Worm (Caenorhabditis elegans) whole organism, L1 larva: ENCODE data around the gene npr-8.

Source experiments
- aly-2 ChIP-seq: fragments of 150-350 bp; optimal IDR thresholded peaks from 2 replicates; lab custom pipeline; 2014; ENCODE audit warnings: missing biosample characterization, missing genetic modification characterization
- elt-3 ChIP-seq, 6 experiments: fragments of 150-350 bp in 1 of 6; sonication (generic microtip); optimal IDR thresholded peaks; 2 replicates each; lab custom pipeline; 2017 to 2018; ENCODE audit warnings: missing biosample characterization in 6 of 6, missing genetic modification characterization in 6 of 6, inconsistent platforms in 1 of 6
- fos-1 ChIP-seq: fragments of 150-350 bp; optimal IDR thresholded peaks from 2 replicates; lab custom pipeline; 2014; ENCODE audit warnings: missing biosample characterization, missing genetic modification characterization
- lin-15B ChIP-seq: fragments of 150-350 bp; sonication (generic microtip); optimal IDR thresholded peaks from 3 replicates; lab custom pipeline; 2014; ENCODE audit warnings: missing biosample characterization, missing genetic modification characterization
- lir-3 ChIP-seq: sonication (generic microtip); optimal IDR thresholded peaks from 2 replicates; lab custom pipeline; 2016; ENCODE audit warnings: mild to moderate bottlenecking, missing genetic modification characterization, moderate library complexity, missing compliant biosample characterization; ENCODE audit not compliant: poor library complexity
- nhr-11 ChIP-seq: fragments of 150-350 bp; optimal IDR thresholded peaks from 2 replicates; lab custom pipeline; 2014; ENCODE audit warnings: missing biosample characterization, missing genetic modification characterization
- nhr-12 ChIP-seq: sonication (generic microtip); optimal IDR thresholded peaks from 2 replicates; lab custom pipeline; 2017; ENCODE audit warnings: missing biosample characterization, missing genetic modification characterization
- nhr-19 ChIP-seq: fragments of 200-800 bp; sonication (Bioruptor generic); conservative IDR thresholded peaks from 2 replicates; pipeline ENCODE4 v1.3.6; 2022; ENCODE audit warnings: missing genetic modification characterization, missing compliant biosample characterization
- nhr-47 ChIP-seq: sonication (generic microtip); optimal IDR thresholded peaks from 2 replicates; lab custom pipeline; 2016; ENCODE audit warnings: mild to moderate bottlenecking, missing genetic modification characterization, moderate library complexity, missing compliant biosample characterization
- nhr-76 ChIP-seq: sonication (generic microtip); optimal IDR thresholded peaks from 2 replicates; lab custom pipeline; 2017; ENCODE audit warnings: missing biosample characterization, missing genetic modification characterization
- rnt-1 ChIP-seq: sonication (generic microtip); optimal IDR thresholded peaks from 2 replicates; lab custom pipeline; 2016; ENCODE audit warnings: mild to moderate bottlenecking, missing genetic modification characterization, moderate library complexity, missing compliant biosample characterization
- unc-130 ChIP-seq: fragments of 150-350 bp; optimal IDR thresholded peaks from 2 replicates; lab custom pipeline; 2017; ENCODE audit warnings: missing biosample characterization, missing genetic modification characterization, inconsistent platforms
- ztf-4 ChIP-seq: fragments of 150-350 bp; optimal IDR thresholded peaks from 2 replicates; lab custom pipeline; 2014; ENCODE audit warnings: missing biosample characterization, missing genetic modification characterization

DNA sequence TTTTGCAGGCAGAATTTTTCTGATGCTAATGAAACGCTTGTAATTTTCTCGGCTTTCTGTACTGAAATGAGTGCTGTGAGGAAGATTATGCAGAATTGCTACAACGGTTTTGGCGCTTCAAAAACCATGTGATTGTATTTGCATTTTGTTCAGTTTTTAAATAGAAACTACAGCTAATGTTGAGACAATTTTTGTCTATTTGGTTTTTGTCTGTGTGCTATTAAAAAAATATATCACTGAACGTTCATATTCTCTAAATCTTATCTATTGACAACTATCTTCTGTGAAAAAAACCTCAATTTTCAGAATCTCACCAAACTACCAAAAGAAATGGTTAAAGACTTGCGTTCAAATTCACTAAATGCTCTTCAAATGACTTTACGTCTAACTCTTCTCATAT, 13.2 kb downstream of the npr-8 start, which contains the start of gene C10A4.6:
- no peak for TF ChIP-seq elt-3 (tag; optimal IDR thresholded peaks at IDR 0.05; lab: Kevin White, UChicago)
- no peak for TF ChIP-seq nhr-12
- no peak for TF ChIP-seq lir-3 (tag; lab: Kevin White, UChicago)
- no peak for TF ChIP-seq ztf-4 (tag; lab: Kevin White, UChicago)
- TF ChIP-seq rnt-1 (tag; lab: Kevin White, UChicago) = no peak
- TF ChIP-seq nhr-47 (tag; lab: Kevin White, UChicago) = no peak
- no peak for TF ChIP-seq aly-2
- TF ChIP-seq fos-1 (tag; lab: Kevin White, UChicago) = no peak
- no peak for TF ChIP-seq nhr-76 (tag; lab: Kevin White, UChicago)
- no peak for TF ChIP-seq nhr-11 (tag; lab: Kevin White, UChicago)
- TF ChIP-seq nhr-19 (GFP tag; lab: Robert Waterston, UW) = no peak
- no peak for TF ChIP-seq lin-15B (tag; lab: Kevin White, UChicago)
- TF ChIP-seq unc-130 (tag; lab: Kevin White, UChicago) = no peak
